Fruit fly (Drosophila melanogaster) S2 (cell line): Measurements from ENCODE around the gene Ski6.

Experiments
- CG8478 ChIP-seq: fragments of >200 bp; optimal IDR thresholded peaks from 2 replicates; lab custom pipeline; 2018
- CTCF ChIP-seq, 2 experiments: fragments of >200 bp; optimal IDR thresholded peaks; 2 replicates each; lab custom pipeline; 2018

- peak in 1 of 2 experiments; percentile 9 for TF ChIP-seq CTCF (optimal IDR thresholded peaks at IDR 0.05; lab: Kevin White, UChicago)
- TF ChIP-seq CG8478 (lab: Kevin White, UChicago), result no peak
Measured at dm6 chr2L:13176701-13177249, 45.5 kb downstream of the Ski6 start, which contains the start of the genes Sfmbt and CG5439.
